Worm (Caenorhabditis elegans) whole organism, L2 larva: ENCODE results near the gene C18E9.7.

Source experiments
- ceh-82 ChIP-seq: fragments of 150-350 bp; optimal IDR thresholded peaks from 2 replicates; lab custom pipeline; 2014; ENCODE audit warnings: missing biosample characterization, missing genetic modification characterization
- fos-1 ChIP-seq: fragments of 150-350 bp; optimal IDR thresholded peaks from 2 replicates; lab custom pipeline; 2014; ENCODE audit warnings: missing biosample characterization, missing genetic modification characterization
- nhr-77 ChIP-seq: fragments of 150-350 bp; optimal IDR thresholded peaks from 2 replicates; lab custom pipeline; 2014; ENCODE audit warnings: missing biosample characterization, missing genetic modification characterization
- ztf-11 ChIP-seq: sonication (generic microtip); optimal IDR thresholded peaks from 2 replicates; lab custom pipeline; 2017; ENCODE audit warnings: missing biosample characterization, missing genetic modification characterization

DNA sequence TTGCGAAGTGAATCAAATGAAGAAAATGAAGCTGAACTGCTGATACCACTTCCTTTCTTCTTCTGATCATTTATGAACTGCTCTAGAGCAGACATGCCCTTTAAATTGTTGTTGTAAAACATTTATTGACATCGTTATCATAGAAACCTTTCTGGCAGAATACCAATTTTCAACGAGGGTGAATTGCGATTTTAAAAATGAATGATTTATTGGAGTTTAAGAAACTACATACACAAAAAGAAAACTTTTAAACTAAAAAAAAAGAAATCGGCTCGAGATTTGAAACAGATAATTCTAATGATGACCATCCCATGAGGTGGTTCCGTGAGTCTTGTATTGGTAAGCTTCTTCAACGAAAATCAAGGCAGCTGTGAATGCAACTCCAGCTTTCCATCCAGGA is 18.5 kb downstream of the C18E9.7 start, which contains the start of gene sftd-3:
- TF ChIP-seq ztf-11 (tag; lab: Kevin White, UChicago) (no peak), ceh-82 (tag; lab: Kevin White, UChicago) (no peak), nhr-77 (no peak), fos-1 (tag; lab: Kevin White, UChicago) (no peak)
